Fruit fly (Drosophila melanogaster): ENCODE data around the gene CG43094.
A peak's percentile ranks its signal among the peaks of the same experiment; 100 is the strongest.

The CG43094 gene

dm6 chr3R:22745432-22745831, 25.4 kb downstream of the CG43094 start, which contains the start of the genes vret and HP1c:
TSS of gene vret (minus strand) at chr3R:22745581.
TSS of gene HP1c (plus strand) at chr3R:22745620.
- no peak for TF ChIP-seq fkh (GFP tag; optimal IDR thresholded peaks at IDR 0.05)
- TF ChIP-seq CG31627 (GFP tag; optimal IDR thresholded peaks at IDR 0.05), result no peak
- no peak for TF ChIP-seq Sox102F (GFP tag; optimal IDR thresholded peaks at IDR 0.05)
- TF ChIP-seq fd85E (GFP tag; optimal IDR thresholded peaks at IDR 0.05), result no peak
- no peak for TF ChIP-seq svp (GFP tag)
- no peak for TF ChIP-seq Eip78C (GFP tag)
- TF ChIP-seq CG7368 (GFP tag; optimal IDR thresholded peaks at IDR 0.05), result no peak
- no peak for TF ChIP-seq CG16779 (tag; optimal IDR thresholded peaks at IDR 0.05)
- no peak for TF ChIP-seq OdsH (GFP tag; optimal IDR thresholded peaks at IDR 0.05)
- TF ChIP-seq CG8319 (GFP tag; optimal IDR thresholded peaks at IDR 0.05), result no peak
- TF ChIP-seq CG6276 (GFP tag; optimal IDR thresholded peaks at IDR 0.05), result no peak
- no peak for TF ChIP-seq CG10669 (GFP tag; optimal IDR thresholded peaks at IDR 0.05)
- TF ChIP-seq CG1621 (tag; optimal IDR thresholded peaks at IDR 0.05), result no peak
- no peak for TF ChIP-seq Lpt (GFP tag; optimal IDR thresholded peaks at IDR 0.05)

- TF ChIP-seq CG11762 (GFP tag; optimal IDR thresholded peaks at IDR 0.05; ENCODE audit: insufficient read depth) (no peak), Met (GFP tag; optimal IDR thresholded peaks at IDR 0.05) (no peak)
Measured at dm6 chr3R:22740930-22741329, 29.9 kb downstream of the CG43094 start, which contains the start of the genes Dcr-1 and CG6985. TSS of gene Dcr-1 (minus strand) at chr3R:22741091. TSS of gene CG6985 (plus strand) at chr3R:22741150.

- TF ChIP-seq acj6 (GFP tag; optimal IDR thresholded peaks at IDR 0.05) (no peak), CG10669 (GFP tag; optimal IDR thresholded peaks at IDR 0.05) (no peak), lz (GFP tag; optimal IDR thresholded peaks at IDR 0.05) (no peak), vri (GFP tag; optimal IDR thresholded peaks at IDR 0.05) (no peak), CG16779 (tag; optimal IDR thresholded peaks at IDR 0.05) (no peak), fd59A (GFP tag; optimal IDR thresholded peaks at IDR 0.05) (no peak), Sox14 (GFP tag; optimal IDR thresholded peaks at IDR 0.05) (no peak), CG1621 (tag; optimal IDR thresholded peaks at IDR 0.05) (no peak), CG6276 (GFP tag; optimal IDR thresholded peaks at IDR 0.05) (no peak), CG11902 (GFP tag; optimal IDR thresholded peaks at IDR 0.05) (no peak), Hr4 (GFP tag; optimal IDR thresholded peaks at IDR 0.05) (no peak), CG6163 (GFP tag; IDR thresholded peaks at IDR 0.05) (no peak), salr (GFP tag; optimal IDR thresholded peaks at IDR 0.05) (no peak), Eip75B (GFP tag; optimal IDR thresholded peaks at IDR 0.05) (no peak), Met (GFP tag; optimal IDR thresholded peaks at IDR 0.05) (no peak)
Measured at dm6 chr3R:22733751-22734150, 37.0 kb downstream of the CG43094 start, which contains the start of gene Takl2. TSS of gene Takl2 (minus strand) at chr3R:22733851.

- TF ChIP-seq Lpt (GFP tag; optimal IDR thresholded peaks at IDR 0.05), result no peak
- no peak for TF ChIP-seq OdsH (GFP tag; optimal IDR thresholded peaks at IDR 0.05)
- TF ChIP-seq dac (GFP tag; optimal IDR thresholded peaks at IDR 0.05), result no peak
- TF ChIP-seq Hr4 (GFP tag; optimal IDR thresholded peaks at IDR 0.05), result no peak
- no peak for TF ChIP-seq dsx (GFP tag; optimal IDR thresholded peaks at IDR 0.05; ENCODE audit: poor library complexity, severe bottlenecking)
Measured at dm6 chr3R:22732995-22733394, 37.8 kb downstream of the CG43094 start.

- TF ChIP-seq fkh (GFP tag; optimal IDR thresholded peaks at IDR 0.05), result no peak
- TF ChIP-seq vri (GFP tag; optimal IDR thresholded peaks at IDR 0.05), result peak; percentile 7
- no peak for TF ChIP-seq CG16779 (tag; optimal IDR thresholded peaks at IDR 0.05)
- TF ChIP-seq net (GFP tag; optimal IDR thresholded peaks at IDR 0.05), result no peak
- peak; percentile 41 for TF ChIP-seq esn (GFP tag; optimal IDR thresholded peaks at IDR 0.05)
- TF ChIP-seq acj6 (GFP tag; optimal IDR thresholded peaks at IDR 0.05), result no peak
- TF ChIP-seq CG8119 (GFP tag; IDR thresholded peaks at IDR 0.05), result no peak
- TF ChIP-seq CG8632 (GFP tag; optimal IDR thresholded peaks at IDR 0.05), result no peak
- peak; percentile 32 for TF ChIP-seq CG8319 (GFP tag; optimal IDR thresholded peaks at IDR 0.05)
- TF ChIP-seq Hr4 (GFP tag; optimal IDR thresholded peaks at IDR 0.05), result peak; percentile 67
- peak; percentile 16 for TF ChIP-seq CG6792 (GFP tag; optimal IDR thresholded peaks at IDR 0.05)
- TF ChIP-seq CG31627 (GFP tag; optimal IDR thresholded peaks at IDR 0.05), result peak; percentile 48
- peak; percentile 41; the same call in 1 of the 2 replicates for TF ChIP-seq CG11294 (GFP tag; IDR thresholded peaks at IDR 0.05)
- no peak for TF ChIP-seq topi (GFP tag; optimal IDR thresholded peaks at IDR 0.05)
- no peak for TF ChIP-seq Sox14 (GFP tag; optimal IDR thresholded peaks at IDR 0.05)
- peak; percentile 9 for TF ChIP-seq CG10631 (GFP tag; optimal IDR thresholded peaks at IDR 0.05)
- TF ChIP-seq CG6163 (GFP tag; IDR thresholded peaks at IDR 0.05), result no peak
- TF ChIP-seq Smox (GFP tag; optimal IDR thresholded peaks at IDR 0.05), result no peak
- peak; percentile 54 for TF ChIP-seq Gug (GFP tag; IDR thresholded peaks at IDR 0.05)
- peak; percentile 72 for TF ChIP-seq CG32006 (GFP tag; optimal IDR thresholded peaks at IDR 0.05)
- TF ChIP-seq CG15336 (GFP tag; IDR thresholded peaks at IDR 0.05), result peak; percentile 80
- peak; percentile 56 for TF ChIP-seq svp (GFP tag)
- TF ChIP-seq Hr38 (GFP tag; optimal IDR thresholded peaks at IDR 0.05), result no peak
- TF ChIP-seq eg (GFP tag; IDR thresholded peaks at IDR 0.05), result peak; percentile 87
- no peak for TF ChIP-seq CG10669 (GFP tag; optimal IDR thresholded peaks at IDR 0.05)
- TF ChIP-seq CG4318 (GFP tag; optimal IDR thresholded peaks at IDR 0.05), result peak; percentile 13
Measured at dm6 chr3R:22727857-22728256, 42.9 kb downstream of the CG43094 start.
